Fruit fly (Drosophila melanogaster) whole organism, embryonic: ENCODE measurements around the gene CG4972.

ENCODE experiments used
- Awh ChIP-seq: fragments of 200-800 bp; sonication (Bioruptor generic); IDR thresholded peaks from 2 replicates; pipeline ENCODE4, ENCODE4 v1.3.6; 2022; ENCODE audit warnings: missing biosample characterization, missing genetic modification characterization
- CG12219 ChIP-seq: fragments of 200-800 bp; sonication (Bioruptor generic); optimal IDR thresholded peaks from 3 replicates; lab custom pipeline; 2018; ENCODE audit warnings: missing biosample characterization, mild to moderate bottlenecking, missing genetic modification characterization
- CG1233 ChIP-seq: fragments of 200-800 bp; sonication (Bioruptor generic); optimal IDR thresholded peaks from 4 replicates; lab custom pipeline; 2018; ENCODE audit warnings: missing biosample characterization, mild to moderate bottlenecking, missing genetic modification characterization
- CG15696 ChIP-seq: fragments of 200-800 bp; sonication (Bioruptor generic); optimal IDR thresholded peaks from 2 replicates; lab custom pipeline; 2019; ENCODE audit warnings: missing biosample characterization, mild to moderate bottlenecking, missing genetic modification characterization, moderate library complexity
- CG16863 ChIP-seq: fragments of 200-800 bp; sonication (Bioruptor generic); optimal IDR thresholded peaks from 3 replicates; lab custom pipeline; 2016; ENCODE audit warnings: missing biosample characterization, missing genetic modification characterization
- CG17802 ChIP-seq: fragments of 200-800 bp; sonication (Bioruptor generic); optimal IDR thresholded peaks from 2 replicates; lab custom pipeline; 2018; ENCODE audit warnings: missing biosample characterization, mild to moderate bottlenecking, missing genetic modification characterization, moderate library complexity
- CG17912 ChIP-seq: fragments of 200-800 bp; sonication (Bioruptor generic); optimal IDR thresholded peaks from 2 replicates; lab custom pipeline; 2018; ENCODE audit warnings: missing biosample characterization, mild to moderate bottlenecking, missing genetic modification characterization
- CG18262 ChIP-seq: fragments of 200-800 bp; optimal IDR thresholded peaks from 3 replicates; lab custom pipeline; 2019; ENCODE audit warnings: missing biosample characterization, mild to moderate bottlenecking, missing genetic modification characterization, moderate library complexity
- CG30020 ChIP-seq: fragments of 200-800 bp; optimal IDR thresholded peaks from 2 replicates; lab custom pipeline; 2019; ENCODE audit warnings: missing biosample characterization, mild to moderate bottlenecking, missing genetic modification characterization, moderate library complexity
- CG3065 ChIP-seq: fragments of 200-800 bp; sonication (Bioruptor generic); optimal IDR thresholded peaks from 2 replicates; lab custom pipeline; 2016; ENCODE audit warnings: missing biosample characterization, missing genetic modification characterization
- CG4707 ChIP-seq: fragments of 200-800 bp; sonication (Bioruptor generic); optimal IDR thresholded peaks from 2 replicates; lab custom pipeline; 2018; ENCODE audit warnings: missing biosample characterization, mild to moderate bottlenecking, missing genetic modification characterization, moderate library complexity
- CG6683 ChIP-seq: fragments of 200-800 bp; sonication (Bioruptor generic); optimal IDR thresholded peaks from 2 replicates; lab custom pipeline; 2017; ENCODE audit warnings: missing biosample characterization, mild to moderate bottlenecking, missing genetic modification characterization, missing genetic modification reagents
- CG7271 ChIP-seq: fragments of 200-800 bp; sonication (Bioruptor generic); optimal IDR thresholded peaks from 2 replicates; lab custom pipeline; 2018; ENCODE audit warnings: missing biosample characterization, mild to moderate bottlenecking, missing genetic modification characterization, moderate library complexity
- CG7963 ChIP-seq: fragments of 200-800 bp; sonication (Bioruptor generic); IDR thresholded peaks from 3 replicates; pipeline ENCODE4 v1.3.6; 2022; ENCODE audit warnings: missing biosample characterization, missing genetic modification characterization; ENCODE audit not compliant: partially characterized antibody
- CG8089 ChIP-seq: fragments of 200-800 bp; sonication (Bioruptor generic); optimal IDR thresholded peaks from 3 replicates; lab custom pipeline; 2016; ENCODE audit warnings: missing biosample characterization, missing genetic modification characterization
- CG8281 ChIP-seq: fragments of 200-800 bp; sonication (Bioruptor generic); optimal IDR thresholded peaks from 2 replicates; lab custom pipeline; 2018; ENCODE audit warnings: missing biosample characterization, mild to moderate bottlenecking, missing genetic modification characterization, moderate library complexity
- CG8359 ChIP-seq: fragments of 200-800 bp; sonication (Bioruptor generic); optimal IDR thresholded peaks from 2 replicates; lab custom pipeline; 2017; ENCODE audit warnings: missing biosample characterization, mild to moderate bottlenecking, missing genetic modification characterization, borderline replicate concordance
- CG8765 ChIP-seq: fragments of 200-800 bp; sonication (Bioruptor generic); IDR thresholded peaks from 2 replicates; pipeline ENCODE4 v1.3.6; 2022; ENCODE audit warnings: missing biosample characterization, missing genetic modification characterization
- CG9437 ChIP-seq: fragments of 200-800 bp; sonication (Bioruptor generic); optimal IDR thresholded peaks from 2 replicates; lab custom pipeline; 2018; ENCODE audit warnings: missing biosample characterization, mild to moderate bottlenecking, missing genetic modification characterization
- CG9609 ChIP-seq: fragments of 200-800 bp; sonication (Bioruptor generic); optimal IDR thresholded peaks from 3 replicates; lab custom pipeline; 2016; ENCODE audit warnings: missing biosample characterization, missing genetic modification characterization
- Dad ChIP-seq: fragments of 200-800 bp; sonication (Bioruptor generic); optimal IDR thresholded peaks from 3 replicates; lab custom pipeline; 2016; ENCODE audit warnings: missing biosample characterization, missing genetic modification characterization
- Deaf1 ChIP-seq: fragments of 200-800 bp; optimal IDR thresholded peaks from 3 replicates; lab custom pipeline; 2019; ENCODE audit warnings: missing biosample characterization, mild to moderate bottlenecking, missing genetic modification characterization, moderate library complexity
- Dfd ChIP-seq, 2 experiments: fragments of >200 bp; optimal IDR thresholded peaks; 2 replicates each; lab custom pipeline; 2017; ENCODE audit warnings: missing biosample characterization in 2 of 2, missing genetic modification characterization in 2 of 2
- Dref ChIP-seq: fragments of 200-800 bp; sonication (Bioruptor generic); IDR thresholded peaks from 2 replicates; pipeline ENCODE4 v1.3.6; 2022; ENCODE audit warnings: missing biosample characterization, missing genetic modification characterization
- Drgx ChIP-seq: fragments of 200-800 bp; sonication (Bioruptor generic); IDR thresholded peaks from 2 replicates; pipeline ENCODE4 v1.3.6; 2022; ENCODE audit warnings: missing biosample characterization, missing genetic modification characterization
- Pdp1 ChIP-seq, 2 experiments: fragments of 200-800 bp; sonication (Bioruptor generic); optimal IDR thresholded peaks; 3 replicates each; lab custom pipeline; 2016; ENCODE audit warnings: missing biosample characterization in 2 of 2, missing genetic modification characterization in 2 of 2, mild to moderate bottlenecking in 1 of 2, moderate library complexity in 1 of 2
- Sin3A ChIP-seq: fragments of >200 bp; optimal IDR thresholded peaks from 2 replicates; lab custom pipeline; 2018
- Sry-δ ChIP-seq: fragments of 200-800 bp; sonication (Bioruptor generic); optimal IDR thresholded peaks from 2 replicates; lab custom pipeline; 2016; ENCODE audit warnings: missing biosample characterization, missing genetic modification characterization
- ato ChIP-seq: fragments of 200-800 bp; sonication (Bioruptor generic); IDR thresholded peaks from 2 replicates; pipeline ENCODE4 v1.3.6; 2022; ENCODE audit warnings: missing biosample characterization, missing genetic modification characterization; ENCODE audit not compliant: partially characterized antibody
- bsh ChIP-seq, 2 experiments: fragments of 200-800 bp; sonication (Bioruptor generic); optimal IDR thresholded peaks; 2 replicates each; lab custom pipeline; 2017 to 2018; ENCODE audit warnings: mild to moderate bottlenecking in 2 of 2, missing biosample characterization in 2 of 2, missing genetic modification characterization in 2 of 2, moderate library complexity in 1 of 2
- ci ChIP-seq: fragments of 200-800 bp; sonication (Bioruptor generic); IDR thresholded peaks from 3 replicates; pipeline ENCODE4 v1.3.6; 2022; ENCODE audit warnings: missing biosample characterization, missing genetic modification characterization
- croc ChIP-seq: fragments of 200-800 bp; sonication (Bioruptor generic); conservative IDR thresholded peaks from 3 replicates; pipeline ENCODE4 v1.3.6; 2022; ENCODE audit warnings: missing biosample characterization, missing genetic modification characterization
- da ChIP-seq: fragments of 200-800 bp; sonication (Bioruptor generic); optimal IDR thresholded peaks from 2 replicates; lab custom pipeline; 2016; ENCODE audit warnings: missing biosample characterization, missing genetic modification characterization
- fru ChIP-seq: fragments of >200 bp; optimal IDR thresholded peaks from 2 replicates; lab custom pipeline; 2017
- gsb-n ChIP-seq: fragments of 200-800 bp; sonication (Bioruptor generic); optimal IDR thresholded peaks from 3 replicates; lab custom pipeline; 2018; ENCODE audit warnings: missing biosample characterization, mild to moderate bottlenecking, missing genetic modification characterization
- ham ChIP-seq: fragments of 200-800 bp; sonication (Bioruptor generic); IDR thresholded peaks from 2 replicates; pipeline ENCODE4 v1.3.6; 2022; ENCODE audit warnings: missing biosample characterization, missing genetic modification characterization
- her ChIP-seq: fragments of 200-800 bp; sonication (Bioruptor generic); optimal IDR thresholded peaks from 2 replicates; lab custom pipeline; 2016; ENCODE audit warnings: missing biosample characterization, missing genetic modification characterization
- jigr1 ChIP-seq: fragments of 200-800 bp; sonication (Bioruptor generic); IDR thresholded peaks from 3 replicates; pipeline ENCODE4 v1.3.6; 2022; ENCODE audit warnings: missing biosample characterization, missing genetic modification characterization
- lmd ChIP-seq: fragments of 200-800 bp; sonication (Bioruptor generic); IDR thresholded peaks from 2 replicates; pipeline ENCODE4 v1.3.6; 2022; ENCODE audit warnings: missing biosample characterization, missing genetic modification characterization
- lola ChIP-seq, 3 experiments: fragments of >200 bp in 2 of 3; fragments of 200-800 bp in 1 of 3; sonication (Bioruptor generic) in 1 of 3; optimal IDR thresholded peaks; 2 replicates each; lab custom pipeline; 2017 to 2019; ENCODE audit warnings: missing biosample characterization in 3 of 3, missing genetic modification characterization in 3 of 3, mild to moderate bottlenecking in 1 of 3, moderate library complexity in 1 of 3
- nerfin-1 ChIP-seq: fragments of 200-800 bp; sonication (Bioruptor generic); optimal IDR thresholded peaks from 3 replicates; lab custom pipeline; 2019; ENCODE audit warnings: missing biosample characterization, mild to moderate bottlenecking, missing genetic modification characterization, moderate library complexity
- nom ChIP-seq: fragments of 200-800 bp; sonication (Bioruptor generic); optimal IDR thresholded peaks from 2 replicates; lab custom pipeline; 2017; ENCODE audit warnings: missing biosample characterization, missing genetic modification characterization, mild to moderate bottlenecking, moderate library complexity, missing genetic modification reagents
- pan ChIP-seq, 4 experiments: fragments of >200 bp in 3 of 4; fragments of 200-800 bp in 1 of 4; sonication (Bioruptor generic) in 1 of 4; optimal IDR thresholded peaks in 3 of 4; IDR thresholded peaks in 1 of 4; 2 replicates each; pipeline versions ENCODE4 v1.3.6 to Lab custom; 2017 to 2022; ENCODE audit warnings: missing biosample characterization in 2 of 4, missing genetic modification characterization in 2 of 4, mixed read lengths in 1 of 4
- ranshi ChIP-seq: fragments of 200-800 bp; sonication (Bioruptor generic); IDR thresholded peaks from 2 replicates; pipeline ENCODE4 v1.3.6; 2022; ENCODE audit warnings: missing biosample characterization, missing genetic modification characterization
- ro ChIP-seq: fragments of 200-800 bp; sonication (Bioruptor generic); IDR thresholded peaks from 2 replicates; pipeline ENCODE4 v1.3.6; 2022; ENCODE audit warnings: missing biosample characterization, missing genetic modification characterization
- schlank ChIP-seq: fragments of 200-800 bp; sonication (Bioruptor generic); optimal IDR thresholded peaks from 2 replicates; lab custom pipeline; 2018; ENCODE audit warnings: missing biosample characterization, mild to moderate bottlenecking, missing genetic modification characterization
- sima ChIP-seq: fragments of 200-800 bp; sonication (Bioruptor generic); optimal IDR thresholded peaks from 2 replicates; lab custom pipeline; 2016; ENCODE audit warnings: missing biosample characterization, missing genetic modification characterization

CG4972 gene

dm6 chr2L:10269854-10270253 lies 44.7 kb upstream of the CG4972 start, which contains the start of gene Mulk (continued):
- TF ChIP-seq da (GFP tag; lab: Kevin White, UChicago) (no peak), ranshi (no peak), CG9437 (GFP tag; lab: Kevin White, UChicago) (no peak), Dref (GFP tag; lab: Robert Waterston, UW) (no peak), ro (GFP tag; lab: Robert Waterston, UW) (no peak), Awh (no peak), ham (GFP tag; lab: Robert Waterston, UW) (no peak)
- TF ChIP-seq, all 482 proteins: peak for 22

DNA sequence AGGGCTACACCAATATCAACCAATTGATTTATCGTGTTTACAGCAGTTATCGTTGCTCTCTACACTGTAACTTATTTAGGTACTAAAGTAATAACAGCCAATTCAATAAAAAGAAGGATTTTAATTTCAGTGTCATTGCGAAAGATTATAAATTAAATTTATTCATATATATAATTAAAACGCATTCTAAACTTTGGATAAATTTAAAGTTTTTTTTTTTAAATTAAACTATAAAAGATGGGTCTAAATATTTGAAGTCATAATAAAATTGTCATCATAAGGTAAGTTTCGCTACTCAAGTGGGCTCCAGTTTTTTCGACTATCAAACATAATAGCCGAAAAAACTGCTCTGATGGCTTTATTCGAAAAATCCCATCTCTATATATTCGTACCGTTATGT lies 42.4 kb upstream of the CG4972 start, which contains the start of gene trk:
TSS of gene trk (minus strand) at position 101 of the 400 bp plus-strand sequence.
- no peak for TF ChIP-seq CG3065 (GFP tag; lab: Kevin White, UChicago)
- TF ChIP-seq CG8089: no peak
- no peak for TF ChIP-seq sima (GFP tag; lab: Kevin White, UChicago)
- TF ChIP-seq Drgx (GFP tag; lab: Robert Waterston, UW): no peak
- no peak for TF ChIP-seq CG8281 (tag; lab: Kevin White, UChicago)
- no peak for TF ChIP-seq Dfd (GFP tag; optimal IDR thresholded peaks at IDR 0.05; lab: Kevin White, UChicago)
- TF ChIP-seq jigr1 (GFP tag; lab: Robert Waterston, UW): no peak
- TF ChIP-seq ato (GFP tag; lab: Robert Waterston, UW): no peak

- TF ChIP-seq Sin3A (lab: Kevin White, UChicago) (no peak), CG17912 (GFP tag; lab: Kevin White, UChicago) (no peak), CG15696 (tag; lab: Kevin White, UChicago) (peak; percentile 13), Pdp1 (GFP tag; optimal IDR thresholded peaks at IDR 0.05; lab: Kevin White, UChicago) (peak in 1 of 2 experiments; percentile 60), CG7963 (GFP tag; lab: Robert Waterston, UW) (no peak), bsh (GFP tag; optimal IDR thresholded peaks at IDR 0.05; lab: Kevin White, UChicago) (peak in 1 of 2 experiments; percentile 42), Sry-δ (GFP tag; lab: Kevin White, UChicago) (no peak), nerfin-1 (tag; lab: Kevin White, UChicago) (peak; percentile 42), CG7271 (peak; percentile 41), CG12219 (GFP tag; lab: Kevin White, UChicago) (no peak), lola (GFP tag; optimal IDR thresholded peaks at IDR 0.05; lab: Kevin White, UChicago) (peak in 1 of 3 experiments; percentile 45), CG16863 (GFP tag; lab: Kevin White, UChicago) (no peak), ci (GFP tag; lab: Robert Waterston, UW) (no peak), ato (GFP tag; lab: Robert Waterston, UW) (no peak), pan (optimal IDR thresholded peaks at IDR 0.05; lab: Kevin White, UChicago) (no peak), pan (GFP tag; optimal IDR thresholded peaks at IDR 0.05 in 1 of 2, IDR thresholded peaks at IDR 0.05 in 1 of 2) (no peak), CG4707 (no peak), CG8765 (no peak), nom (GFP tag; lab: Kevin White, UChicago) (peak; percentile 38), gsb-n (tag; lab: Kevin White, UChicago) (no peak), Dad (GFP tag; lab: Kevin White, UChicago) (no peak), CG8359 (peak; percentile 22), CG6683 (GFP tag; lab: Kevin White, UChicago) (no peak), schlank (no peak), CG30020 (tag; lab: Kevin White, UChicago) (no peak), CG17802 (tag; lab: Kevin White, UChicago) (peak; percentile 29), fru (lab: Kevin White, UChicago) (no peak), her (GFP tag; lab: Kevin White, UChicago) (no peak), CG1233 (GFP tag; lab: Kevin White, UChicago) (peak; percentile 5), croc (GFP tag; lab: Robert Waterston, UW) (no peak; the same call in 2 of the 3 replicates), CG18262 (tag; lab: Kevin White, UChicago) (peak; percentile 82), Deaf1 (tag; lab: Kevin White, UChicago) (no peak), lmd (GFP tag; lab: Robert Waterston, UW) (no peak), CG9609 (GFP tag; lab: Kevin White, UChicago) (no peak)
Measured at dm6 chr2L:10276436-10276835, 38.2 kb upstream of the CG4972 start.
